Fruit fly (Drosophila melanogaster) whole organism, wandering third instar larva: Measurements from ENCODE around the gene CecA2.

ENCODE experiments used
- CG32264 ChIP-seq: fragments of 200-800 bp; sonication (Bioruptor generic); optimal IDR thresholded peaks from 2 replicates; lab custom pipeline; 2016; ENCODE audit warnings: missing biosample characterization, missing genetic modification characterization
- CG9705 ChIP-seq: fragments of 200-800 bp; sonication (Bioruptor generic); optimal IDR thresholded peaks from 2 replicates; lab custom pipeline; 2018; ENCODE audit warnings: missing biosample characterization, mild to moderate bottlenecking, missing genetic modification characterization
- Dif ChIP-seq: fragments of 200-275, 200-300 bp; sonication (Bioruptor generic); optimal IDR thresholded peaks from 2 replicates; lab custom pipeline; 2018; ENCODE audit warnings: missing biosample characterization, missing genetic modification characterization; ENCODE audit not compliant: partially characterized antibody
- Hnf4 ChIP-seq: fragments of 200-800 bp; sonication (Bioruptor generic); optimal IDR thresholded peaks from 2 replicates; lab custom pipeline; 2016; ENCODE audit warnings: missing biosample characterization, mild to moderate bottlenecking, missing genetic modification characterization
- fru ChIP-seq: fragments of 200-800 bp; sonication (Bioruptor generic); optimal IDR thresholded peaks from 3 replicates; lab custom pipeline; 2016; ENCODE audit warnings: missing biosample characterization, mild to moderate bottlenecking, missing genetic modification characterization
- pan ChIP-seq: fragments of >200 bp; optimal IDR thresholded peaks from 2 replicates; lab custom pipeline; 2017

DNA sequence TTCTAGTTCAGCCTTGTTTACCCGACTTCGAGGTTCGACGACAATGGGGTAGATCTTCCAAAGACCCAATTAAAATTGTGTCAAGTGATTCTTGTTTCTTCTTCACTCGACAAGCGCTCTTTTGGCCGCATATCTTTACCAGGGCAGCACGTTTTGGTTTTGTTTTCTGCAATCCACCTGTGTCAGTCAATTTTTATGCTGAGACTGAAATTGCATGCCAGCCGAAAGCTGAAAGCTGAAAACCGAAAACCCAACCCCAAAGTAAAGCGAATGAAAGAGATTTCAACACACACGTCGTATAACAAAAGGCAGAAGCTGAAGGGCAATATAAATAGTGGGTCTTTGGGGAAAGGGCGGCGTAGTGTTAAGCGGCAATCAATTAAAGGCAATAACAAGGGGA lies 22.6 kb upstream of the CecA2 start:
- TF ChIP-seq Hnf4 (GFP tag; lab: Kevin White, UChicago): no peak
- TF ChIP-seq CG9705 (GFP tag; lab: Kevin White, UChicago): no peak
- TF ChIP-seq pan (lab: Kevin White, UChicago): no peak
- TF ChIP-seq CG32264: no peak
- TF ChIP-seq Dif: no peak
- TF ChIP-seq fru: no peak
